Worm (Caenorhabditis elegans) whole organism, midembryonic: ENCODE results near the gene B0495.9.

Experiments
- cog-1 ChIP-seq: sonication (generic microtip); optimal IDR thresholded peaks from 2 replicates; lab custom pipeline; 2016; ENCODE audit warnings: missing genetic modification characterization, missing compliant biosample characterization
- flt-1 ChIP-seq: fragments of 200-800 bp; sonication (Bioruptor generic); IDR thresholded peaks from 2 replicates; pipeline ENCODE4 v1.3.6; 2022; ENCODE audit warnings: missing genetic modification characterization, missing compliant biosample characterization
- klf-2 ChIP-seq: fragments of 200-800 bp; sonication (Bioruptor generic); conservative IDR thresholded peaks from 2 replicates; pipeline ENCODE4 v1.3.6; 2022; ENCODE audit warnings: missing genetic modification reagents, missing genetic modification characterization, missing compliant biosample characterization
- ref-1 ChIP-seq: fragments of 200-800 bp; sonication (Bioruptor generic); conservative IDR thresholded peaks from 2 replicates; pipeline ENCODE4 v1.3.6; 2022; ENCODE audit warnings: missing genetic modification reagents, missing genetic modification characterization, missing compliant biosample characterization
- ztf-23 ChIP-seq: fragments of 200-800 bp; sonication (Bioruptor generic); IDR thresholded peaks from 2 replicates; pipeline ENCODE4 v1.3.6; 2022; ENCODE audit warnings: missing genetic modification reagents, missing genetic modification characterization, missing compliant biosample characterization
- ztf-29 ChIP-seq: fragments of 200-800 bp; sonication (Bioruptor generic); IDR thresholded peaks from 2 replicates; pipeline ENCODE4 v1.3.6; 2022; ENCODE audit warnings: missing genetic modification reagents, missing genetic modification characterization, missing compliant biosample characterization

DNA sequence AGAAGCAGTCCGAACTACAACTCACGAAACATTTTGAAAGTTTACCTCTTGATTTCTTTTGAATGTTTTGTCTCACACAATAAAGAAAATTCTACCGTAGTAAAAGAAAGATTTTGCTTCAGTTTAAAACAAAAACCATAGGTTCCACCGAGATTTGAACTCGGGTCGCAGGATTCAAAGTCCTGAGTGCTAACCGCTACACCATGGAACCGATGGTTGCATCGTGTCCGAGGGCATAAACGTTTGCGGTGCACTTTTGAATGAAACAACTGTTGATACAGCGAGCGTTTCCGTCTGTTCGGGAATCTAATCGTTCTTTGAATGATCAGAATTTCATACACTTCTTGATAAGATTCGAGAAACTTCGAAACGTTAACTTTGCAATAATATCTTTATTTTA, 48.3 kb upstream of the B0495.9 start:
- no peak for TF ChIP-seq cog-1
- TF ChIP-seq klf-2 = no peak
- peak; percentile 80 for TF ChIP-seq flt-1
- TF ChIP-seq ztf-23 = 0 out of 2 replicates have a peak, but pooled peaks have one; percentile 64
- no peak for TF ChIP-seq ztf-29 (GFP tag; lab: Robert Waterston, UW)
- peak; percentile 47; the same call in 1 of the 2 replicates for TF ChIP-seq ref-1 (GFP tag; lab: Robert Waterston, UW)
